Worm (Caenorhabditis elegans): Measurements from ENCODE around the gene C05E11.3.
A peak's percentile ranks its signal among the peaks of the same experiment; 100 is the strongest.

Gene C05E11.3

DNA sequence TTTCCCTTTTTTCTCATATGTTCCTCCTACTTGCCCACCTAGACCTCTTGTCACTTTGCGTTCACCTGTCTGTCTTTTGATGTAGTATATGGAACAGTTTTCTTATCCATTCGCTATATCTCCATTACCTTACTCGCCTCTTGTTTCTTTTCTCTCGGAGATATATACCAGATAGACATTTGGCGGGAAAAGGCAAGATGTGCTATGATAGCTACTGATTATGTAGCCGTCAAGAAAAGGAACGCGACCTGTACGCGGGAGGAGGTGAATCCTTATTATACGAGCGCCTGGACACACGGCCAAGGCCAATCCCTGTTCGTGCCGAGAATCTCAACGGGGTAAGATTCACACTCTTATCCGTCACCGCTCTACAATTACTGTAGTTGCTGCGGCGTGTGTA, 25.0 kb upstream of the C05E11.3 start:
- TF ChIP-seq ceh-62 (tag; optimal IDR thresholded peaks at IDR 0.05) = no peak
- TF ChIP-seq F44E2.7 (GFP tag; IDR thresholded peaks at IDR 0.05) = 0 out of 2 replicates have a peak, but pooled peaks have one; percentile 13

DNA sequence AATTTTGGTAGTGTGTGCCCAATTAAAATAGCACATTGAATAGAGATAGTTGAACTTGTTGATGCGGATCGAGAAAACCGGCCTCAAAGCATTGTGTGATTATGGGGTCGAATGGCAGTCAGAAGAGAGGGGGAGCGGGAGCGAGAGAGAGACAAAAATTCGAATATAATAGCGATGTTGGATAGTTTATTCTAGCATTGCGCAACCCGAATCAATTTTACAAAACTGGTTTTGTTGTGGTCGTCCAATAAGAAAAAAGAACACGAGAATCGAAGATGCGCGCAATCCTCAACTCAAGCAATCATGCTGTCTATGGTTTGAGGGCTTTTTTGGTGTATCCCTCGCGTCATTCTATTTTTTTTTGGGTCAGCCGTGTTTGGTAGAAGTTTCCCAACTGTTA, 24.6 kb upstream of the C05E11.3 start:
- TF ChIP-seq nhr-28 (tag; optimal IDR thresholded peaks at IDR 0.05) (peak; percentile 5), ZK337.2 (GFP tag; IDR thresholded peaks at IDR 0.05) (no peak)

DNA sequence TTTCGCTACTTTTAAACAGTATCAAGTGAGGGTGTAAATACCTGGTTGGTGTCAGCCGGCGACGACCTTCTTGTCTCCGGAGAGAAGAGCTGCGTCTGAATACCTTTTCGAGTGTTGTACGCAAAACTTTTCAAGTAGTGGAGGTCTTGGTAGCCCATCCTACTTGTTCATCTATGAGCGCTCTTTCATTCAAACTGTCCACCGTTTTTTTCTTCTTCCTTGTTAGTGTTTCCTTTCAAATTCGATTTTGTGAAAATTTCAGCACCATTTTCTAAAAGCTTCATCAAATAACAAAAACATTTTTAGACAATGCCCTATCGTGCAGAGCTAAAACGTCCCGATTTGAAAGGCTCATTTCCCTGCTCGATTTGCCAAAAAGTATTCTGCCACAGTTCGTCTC, 23.7 kb upstream of the C05E11.3 start, which contains the start of gene ham-2:
Gene ham-2, plus strand, starts transcription at position 301 of the 400 bp plus-strand sequence.
- peak in 1 of 2 experiments; percentile 79 for TF ChIP-seq unc-62 (GFP tag; optimal IDR thresholded peaks at IDR 0.05 in 1 of 2)
- no peak for TF ChIP-seq unc-62 (tag; optimal IDR thresholded peaks at IDR 0.05)
- no peak for TF ChIP-seq ZK337.2 (GFP tag; IDR thresholded peaks at IDR 0.05)

DNA sequence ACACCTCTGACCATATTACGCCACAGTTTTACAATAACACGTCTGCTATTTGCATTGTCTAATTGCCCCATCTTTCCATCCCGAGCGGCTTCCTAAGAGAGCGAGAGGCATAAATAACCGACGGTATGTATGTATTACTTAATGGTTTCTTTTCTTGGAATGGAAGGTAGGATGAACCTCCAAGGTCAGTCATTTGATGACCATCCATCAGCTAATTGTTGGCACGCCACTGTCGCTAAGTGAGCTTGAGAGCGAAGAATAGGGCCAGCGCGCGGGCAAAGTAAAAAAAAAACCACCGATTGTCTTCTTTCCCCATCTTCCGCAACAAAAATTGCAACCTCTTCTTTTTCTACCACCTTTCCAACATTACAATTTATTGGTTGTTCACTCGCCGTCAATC, 22.0 kb upstream of the C05E11.3 start:
- TF ChIP-seq nhr-48 (tag; optimal IDR thresholded peaks at IDR 0.05) (no peak), egl-43 (GFP tag; IDR thresholded peaks at IDR 0.05) (peak; percentile 40; the same call in 1 of the 2 replicates), nhr-25 (tag; optimal IDR thresholded peaks at IDR 0.05; ENCODE audit: borderline replicate concordance, insufficient read depth) (peak; percentile 11)

DNA sequence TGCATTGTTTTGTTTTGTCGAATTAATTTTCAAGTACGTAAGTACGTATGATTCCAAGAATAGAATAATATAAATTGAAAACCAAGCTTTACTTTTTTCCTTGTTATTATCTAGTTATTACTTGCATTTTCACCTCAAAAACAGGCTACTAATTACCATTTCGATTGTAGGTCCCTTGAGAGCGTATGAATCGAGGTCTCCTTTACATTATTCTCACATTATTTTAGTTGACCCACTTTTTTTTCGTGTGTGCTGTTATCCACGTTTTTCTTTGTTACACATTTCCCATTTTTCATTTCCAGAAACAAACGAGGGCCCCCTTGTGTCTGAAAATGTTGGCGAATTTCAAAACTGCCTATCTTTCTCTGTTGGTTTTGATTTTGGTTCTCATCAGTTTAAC, 16.2 kb upstream of the C05E11.3 start, which contains the start of gene C05E11.6:
Gene C05E11.6, plus strand, starts transcription at position 301 of the 400 bp plus-strand sequence.
- TF ChIP-seq spr-1 (tag; optimal IDR thresholded peaks at IDR 0.05) (no peak), daf-19 (GFP tag; conservative IDR thresholded peaks at IDR 0.05) (no peak), spr-3 (GFP tag; optimal IDR thresholded peaks at IDR 0.05) (no peak), dmd-6 (GFP tag; IDR thresholded peaks at IDR 0.05) (no peak), D1046.2 (GFP tag; IDR thresholded peaks at IDR 0.05) (no peak), Y75B8A.6 (GFP tag; IDR thresholded peaks at IDR 0.05) (no peak), zfp-2 (tag; optimal IDR thresholded peaks at IDR 0.05) (no peak), daf-12 (tag; optimal IDR thresholded peaks at IDR 0.05) (no peak), ZK337.2 (GFP tag; IDR thresholded peaks at IDR 0.05) (no peak), dmd-9 (GFP tag; IDR thresholded peaks at IDR 0.05) (no peak)

DNA sequence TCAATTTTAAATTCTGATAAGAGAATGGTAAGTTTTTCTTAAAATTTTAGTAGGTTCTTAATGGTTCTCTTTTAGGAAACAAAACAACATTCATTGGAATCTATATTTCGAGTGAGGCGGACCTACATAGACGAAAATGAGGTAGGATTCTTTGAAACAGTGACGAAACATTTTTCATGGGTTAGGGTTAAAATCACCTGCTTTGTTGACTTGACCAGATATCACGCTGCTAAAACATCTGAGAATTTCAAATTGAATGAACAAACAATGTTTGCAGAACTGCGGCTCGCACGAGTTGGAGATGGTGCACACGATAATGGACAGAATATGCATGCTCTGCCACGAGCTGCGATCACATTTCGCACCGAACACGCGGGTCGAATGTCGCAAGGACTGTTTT, 15.8 kb upstream of the C05E11.3 start:
- TF ChIP-seq aha-1 (tag) (peak; percentile 78), nhr-76 (tag; optimal IDR thresholded peaks at IDR 0.05) (no peak), unc-62 (GFP tag; optimal IDR thresholded peaks at IDR 0.05 in 1 of 2) (peak in 1 of 2 experiments; percentile 57), unc-62 (tag; optimal IDR thresholded peaks at IDR 0.05) (no peak), hlh-30 (tag; optimal IDR thresholded peaks at IDR 0.05; ENCODE audit: insufficient read depth) (peak; percentile 29)

DNA sequence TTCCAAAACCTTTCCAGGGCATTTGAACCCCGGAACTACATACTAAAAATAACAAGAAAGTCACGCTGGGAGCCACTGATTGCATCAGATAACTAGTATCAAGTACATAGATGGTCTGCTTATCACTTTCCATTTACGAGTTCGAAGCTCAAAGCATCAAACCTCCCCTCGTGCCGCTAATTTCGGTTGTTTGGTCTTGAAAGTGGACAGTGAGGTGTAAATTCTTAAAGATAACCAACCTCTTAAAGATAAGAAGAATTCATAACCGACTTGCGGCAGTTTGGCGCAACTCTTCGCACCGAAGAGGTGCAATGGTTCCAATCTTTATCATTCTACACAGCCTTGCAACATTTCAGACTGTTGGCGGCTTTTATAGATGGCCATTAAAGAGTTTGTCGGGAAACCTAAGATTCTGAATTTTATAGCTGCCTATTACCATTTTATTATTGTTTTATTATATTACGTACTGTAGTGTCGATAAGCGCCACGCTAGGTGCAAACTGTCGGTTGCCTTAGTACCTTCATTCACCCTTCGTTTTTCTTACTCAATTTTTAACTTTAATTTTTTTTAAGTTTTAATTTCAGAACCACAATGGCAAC, 13.2 kb upstream of the C05E11.3 start, which contains the start of gene amt-4:
Gene amt-4, plus strand, starts transcription at position 586 of the 600 bp plus-strand sequence.
- peak; percentile 61 for TF ChIP-seq nhr-102 (tag; optimal IDR thresholded peaks at IDR 0.05)
- TF ChIP-seq daf-16 (GFP tag; optimal IDR thresholded peaks at IDR 0.05) = no peak
- peak; percentile 88 for TF ChIP-seq daf-16 (tag; optimal IDR thresholded peaks at IDR 0.05)
- no peak for TF ChIP-seq pha-4 (GFP tag; IDR thresholded peaks at IDR 0.05)
- no peak for TF ChIP-seq pha-4 (tag; optimal IDR thresholded peaks at IDR 0.05)
- TF ChIP-seq lin-1 (GFP tag; IDR thresholded peaks at IDR 0.05) = no peak
- peak; percentile 84 for TF ChIP-seq aha-1 (tag)
- peak; percentile 99 for TF ChIP-seq php-3 (GFP tag; IDR thresholded peaks at IDR 0.05)
- TF ChIP-seq nhr-10 (tag; optimal IDR thresholded peaks at IDR 0.05) = peak; percentile 45
- TF ChIP-seq lin-38 (GFP tag; IDR thresholded peaks at IDR 0.05) = no peak
- no peak for TF ChIP-seq F26F4.8 (GFP tag; conservative IDR thresholded peaks at IDR 0.05)
- peak; percentile 48; the same call in 1 of the 2 replicates for TF ChIP-seq tra-1 (GFP tag; IDR thresholded peaks at IDR 0.05)
- peak; percentile 83 for TF ChIP-seq dve-1 (tag; optimal IDR thresholded peaks at IDR 0.05; ENCODE audit: insufficient read depth)
- TF ChIP-seq nhr-48 (tag; optimal IDR thresholded peaks at IDR 0.05) = peak; percentile 90
- peak; percentile 90 for TF ChIP-seq nhr-77 (tag; optimal IDR thresholded peaks at IDR 0.05)
- no peak for TF ChIP-seq hmg-1.1 (GFP tag; IDR thresholded peaks at IDR 0.05)
- TF ChIP-seq hlh-11 (tag; optimal IDR thresholded peaks at IDR 0.05) = peak; percentile 85
- TF ChIP-seq dmd-6 (GFP tag; IDR thresholded peaks at IDR 0.05) = peak; percentile 93
- TF ChIP-seq hlh-30 (tag; optimal IDR thresholded peaks at IDR 0.05; ENCODE audit: insufficient read depth) = peak; percentile 52
- peak; percentile 87 for TF ChIP-seq nhr-28 (tag; optimal IDR thresholded peaks at IDR 0.05)
- TF ChIP-seq mdl-1 (tag; optimal IDR thresholded peaks at IDR 0.05) = peak in 1 of 2 experiments; percentile 86
- TF ChIP-seq ceh-28 (tag; optimal IDR thresholded peaks at IDR 0.05) = no peak
- TF ChIP-seq pqm-1 (tag; optimal IDR thresholded peaks at IDR 0.05) = peak; percentile 92

Measured in whole organism, L4 larva.